Fruit fly (Drosophila melanogaster) whole organism, adult: ENCODE results near the gene CG13251.

Experiments
- CG11617 ChIP-seq: fragments of 200-800 bp; sonication (Bioruptor generic); optimal IDR thresholded peaks from 2 replicates; lab custom pipeline; 2017; ENCODE audit warnings: mild to moderate bottlenecking, missing biosample characterization, missing genetic modification reagents, missing genetic modification characterization
- CG12768 ChIP-seq: fragments of 200-800 bp; sonication (Bioruptor generic); optimal IDR thresholded peaks from 2 replicates; lab custom pipeline; 2017; ENCODE audit warnings: missing biosample characterization, missing genetic modification characterization, mild to moderate bottlenecking, moderate library complexity, missing genetic modification reagents
- CG14711 ChIP-seq: fragments of 200-800 bp; sonication (Bioruptor generic); optimal IDR thresholded peaks from 2 replicates; lab custom pipeline; 2018; ENCODE audit warnings: missing biosample characterization, mild to moderate bottlenecking, missing genetic modification characterization, moderate library complexity
- CG1620 ChIP-seq: fragments of 200-800 bp; sonication (Bioruptor generic); optimal IDR thresholded peaks from 2 replicates; lab custom pipeline; 2016; ENCODE audit warnings: missing biosample characterization, missing genetic modification characterization
- CG33017 ChIP-seq: fragments of 200-800 bp; sonication (Bioruptor generic); optimal IDR thresholded peaks from 2 replicates; lab custom pipeline; 2018; ENCODE audit warnings: missing biosample characterization, mild to moderate bottlenecking, missing genetic modification characterization, moderate library complexity
- CG5204 ChIP-seq: fragments of 200-800 bp; sonication (Bioruptor generic); optimal IDR thresholded peaks from 2 replicates; lab custom pipeline; 2016; ENCODE audit warnings: missing biosample characterization, missing genetic modification characterization
- CG7045 ChIP-seq: fragments of 200-800 bp; sonication (Bioruptor generic); optimal IDR thresholded peaks from 2 replicates; lab custom pipeline; 2017; ENCODE audit warnings: missing biosample characterization, mild to moderate bottlenecking, missing genetic modification characterization
- CG7101 ChIP-seq: fragments of 200-800 bp; sonication (Bioruptor generic); optimal IDR thresholded peaks from 2 replicates; lab custom pipeline; 2018; ENCODE audit warnings: missing biosample characterization, mild to moderate bottlenecking, missing genetic modification characterization, moderate library complexity
- Clk ChIP-seq: fragments of 200-800 bp; sonication (Bioruptor generic); optimal IDR thresholded peaks from 2 replicates; lab custom pipeline; 2017; ENCODE audit warnings: missing biosample characterization, missing genetic modification characterization
- Crg-1 ChIP-seq: fragments of 200-800 bp; sonication (Bioruptor generic); optimal IDR thresholded peaks from 2 replicates; lab custom pipeline; 2016; ENCODE audit warnings: missing biosample characterization, missing genetic modification characterization
- Hr96 ChIP-seq: fragments of 200-800 bp; sonication (Bioruptor generic); optimal IDR thresholded peaks from 2 replicates; lab custom pipeline; 2016; ENCODE audit warnings: missing biosample characterization, missing genetic modification characterization
- Mnt ChIP-seq: fragments of 200-800 bp; sonication (Bioruptor generic); optimal IDR thresholded peaks from 2 replicates; lab custom pipeline; 2016; ENCODE audit warnings: missing biosample characterization, mild to moderate bottlenecking, missing genetic modification characterization
- bab1 ChIP-seq: fragments of 200-800 bp; sonication (Bioruptor generic); optimal IDR thresholded peaks from 3 replicates; lab custom pipeline; 2019; ENCODE audit warnings: missing biosample characterization, mild to moderate bottlenecking, missing genetic modification characterization, moderate library complexity
- cic ChIP-seq: fragments of 200-800 bp; sonication (Bioruptor generic); optimal IDR thresholded peaks from 2 replicates; lab custom pipeline; 2017; ENCODE audit warnings: missing biosample characterization, mild to moderate bottlenecking, missing genetic modification characterization, moderate library complexity
- cnc ChIP-seq, 2 experiments: fragments of >200 bp; optimal IDR thresholded peaks; 2 replicates each; lab custom pipeline; 2017
- kay ChIP-seq: fragments of 200-800 bp; sonication (Bioruptor generic); peaks from one replicate; lab custom pipeline; 2016; ENCODE audit warnings: missing biosample characterization, missing genetic modification characterization, borderline replicate concordance
- ovo ChIP-seq: fragments of 200-800 bp; sonication (Bioruptor generic); optimal IDR thresholded peaks from 2 replicates; lab custom pipeline; 2016; ENCODE audit warnings: missing biosample characterization, missing genetic modification characterization
- pad ChIP-seq: fragments of 200-800 bp; sonication (Bioruptor generic); optimal IDR thresholded peaks from 3 replicates; lab custom pipeline; 2017; ENCODE audit warnings: missing biosample characterization, missing genetic modification characterization, mild to moderate bottlenecking, moderate library complexity, missing genetic modification reagents
- toe ChIP-seq: fragments of 200-800 bp; sonication (Bioruptor generic); optimal IDR thresholded peaks from 2 replicates; lab custom pipeline; 2016; ENCODE audit warnings: missing biosample characterization, missing genetic modification characterization

Gene CG13251

DNA sequence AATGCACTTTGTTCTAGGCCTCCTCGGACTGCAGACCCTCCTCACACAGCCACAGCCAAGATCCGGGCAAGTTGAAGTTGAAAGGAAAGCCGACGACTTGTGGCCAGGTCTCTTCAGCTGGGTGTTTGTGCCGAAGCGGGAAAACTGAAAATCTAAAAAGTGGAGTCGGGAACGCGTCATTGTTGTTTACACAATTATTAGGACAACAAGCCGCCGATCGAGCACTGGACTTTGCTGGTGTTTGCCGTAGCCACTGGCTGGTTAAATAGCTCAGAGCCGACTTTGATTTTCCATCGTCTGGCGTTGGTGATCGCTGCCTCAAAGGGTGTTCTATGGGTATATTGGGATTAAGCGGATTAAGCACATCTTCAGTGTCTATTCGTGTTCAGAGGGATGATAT, 30.4 kb downstream of the CG13251 start:
- TF ChIP-seq bab1 (GFP tag; lab: Kevin White, UChicago) (no peak), CG12768 (GFP tag; lab: Kevin White, UChicago) (no peak), cnc (optimal IDR thresholded peaks at IDR 0.05; lab: Kevin White, UChicago) (no peak), Mnt (no peak), CG11617 (GFP tag; lab: Kevin White, UChicago) (no peak), cic (no peak), Clk (GFP tag; lab: Kevin White, UChicago) (no peak), CG7045 (no peak), pad (GFP tag; lab: Kevin White, UChicago) (no peak), CG7101 (no peak), CG1620 (GFP tag; lab: Kevin White, UChicago) (no peak)

DNA sequence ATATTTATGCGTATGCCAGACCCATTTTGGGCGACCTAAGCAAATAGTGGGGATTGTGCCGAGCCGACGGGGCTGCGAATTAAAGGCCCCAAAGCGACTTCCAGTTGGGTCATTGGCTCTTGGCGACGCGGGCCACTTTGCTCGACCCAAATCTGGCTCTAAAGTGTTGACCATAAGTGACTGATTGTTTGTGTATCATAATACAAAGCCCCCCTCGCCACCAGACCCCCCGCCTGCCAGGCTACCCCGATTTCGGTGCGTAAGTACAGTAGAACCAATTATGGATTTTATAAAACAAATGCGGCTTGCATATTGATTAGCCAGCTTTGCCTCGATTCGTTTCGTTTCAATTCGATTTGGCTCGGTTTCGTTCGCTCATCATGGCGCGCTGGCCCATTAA, 34.7 kb downstream of the CG13251 start:
- TF ChIP-seq CG33017 (tag; lab: Kevin White, UChicago) (no peak), kay (GFP tag; lab: Kevin White, UChicago) (no peak), CG1620 (GFP tag; lab: Kevin White, UChicago) (no peak), pad (GFP tag; lab: Kevin White, UChicago) (no peak), cic (no peak), ovo (GFP tag; lab: Kevin White, UChicago) (no peak), CG11617 (GFP tag; lab: Kevin White, UChicago) (no peak), CG14711 (tag; lab: Kevin White, UChicago) (no peak), cnc (optimal IDR thresholded peaks at IDR 0.05; lab: Kevin White, UChicago) (no peak), bab1 (GFP tag; lab: Kevin White, UChicago) (no peak), Clk (GFP tag; lab: Kevin White, UChicago) (no peak)

DNA sequence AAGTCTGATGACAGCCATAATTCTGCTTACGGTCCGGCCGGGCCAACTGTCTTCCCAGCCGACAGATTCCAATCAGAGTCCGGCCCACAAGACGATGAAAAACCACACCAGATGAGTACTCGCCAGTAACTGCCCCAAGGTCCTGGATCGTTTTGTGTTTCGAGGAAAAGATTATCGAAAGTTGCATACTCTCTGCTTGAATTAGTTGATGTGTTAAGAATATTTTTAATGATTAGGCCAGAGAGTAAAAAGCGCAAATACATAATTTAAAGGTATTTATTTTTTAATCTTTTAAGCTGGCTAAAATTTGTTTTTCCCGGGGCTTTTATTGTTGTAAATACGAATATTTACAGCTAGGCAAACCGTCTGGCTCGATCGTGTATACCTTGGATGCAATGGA, 35.4 kb downstream of the CG13251 start:
- no peak for TF ChIP-seq CG11617 (GFP tag; lab: Kevin White, UChicago)
- no peak for TF ChIP-seq kay (GFP tag; lab: Kevin White, UChicago)
- no peak for TF ChIP-seq cic

DNA sequence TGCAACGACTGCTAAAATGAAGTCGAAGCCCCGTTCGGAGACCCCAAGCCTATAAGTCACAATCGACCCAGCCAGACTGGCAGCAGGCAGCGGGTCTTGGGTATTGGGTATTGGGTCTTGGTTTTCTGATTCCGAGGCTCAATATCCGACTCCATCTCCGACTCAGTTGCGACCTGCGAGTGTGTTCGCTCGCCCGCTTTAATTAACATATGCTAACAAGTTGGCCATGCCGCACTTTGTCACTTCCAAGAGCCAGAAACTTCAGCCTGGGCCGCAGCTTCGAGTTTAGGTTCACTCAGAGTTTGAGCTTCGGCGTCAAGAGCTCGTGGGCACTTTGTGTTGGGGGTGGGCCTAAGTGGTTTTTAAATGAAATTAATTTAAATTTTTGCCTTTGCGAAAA, 36.9 kb downstream of the CG13251 start:
- TF ChIP-seq CG7045: no peak
- TF ChIP-seq kay (GFP tag; lab: Kevin White, UChicago): no peak
- no peak for TF ChIP-seq cnc (optimal IDR thresholded peaks at IDR 0.05; lab: Kevin White, UChicago)
- no peak for TF ChIP-seq CG33017 (tag; lab: Kevin White, UChicago)
- no peak for TF ChIP-seq CG12768 (GFP tag; lab: Kevin White, UChicago)
- TF ChIP-seq CG14711 (tag; lab: Kevin White, UChicago): no peak
- no peak for TF ChIP-seq CG11617 (GFP tag; lab: Kevin White, UChicago)
- TF ChIP-seq toe (GFP tag; lab: Kevin White, UChicago): no peak
- TF ChIP-seq Hr96 (GFP tag; lab: Kevin White, UChicago): no peak
- TF ChIP-seq CG1620 (GFP tag; lab: Kevin White, UChicago): no peak
- no peak for TF ChIP-seq Crg-1 (GFP tag; lab: Kevin White, UChicago)
- TF ChIP-seq CG5204 (GFP tag; lab: Kevin White, UChicago): no peak
- no peak for TF ChIP-seq CG7101
- TF ChIP-seq Mnt: no peak
- no peak for TF ChIP-seq bab1 (GFP tag; lab: Kevin White, UChicago)
- TF ChIP-seq cic: no peak
- TF ChIP-seq ovo (GFP tag; lab: Kevin White, UChicago): no peak
- no peak for TF ChIP-seq pad (GFP tag; lab: Kevin White, UChicago)

DNA sequence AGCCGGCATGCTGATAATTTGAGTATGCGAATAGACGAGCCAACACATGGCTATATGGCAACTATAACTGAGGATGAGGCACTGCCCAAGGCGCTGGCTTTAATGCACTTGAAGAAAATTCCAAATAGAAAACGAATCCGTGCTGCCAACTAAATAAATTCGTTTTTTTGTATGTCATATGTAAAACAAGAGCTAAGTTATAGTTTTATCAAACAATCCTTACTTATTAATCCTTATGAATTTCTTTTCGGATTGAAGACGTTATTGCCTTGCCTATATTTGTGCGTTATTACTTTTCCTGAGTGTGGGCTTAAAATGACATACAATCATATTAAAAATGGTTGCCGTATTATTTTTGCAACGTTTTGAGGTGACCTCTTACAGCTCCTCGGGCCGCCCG, 39.5 kb downstream of the CG13251 start:
- TF ChIP-seq CG12768 (GFP tag; lab: Kevin White, UChicago): no peak
- no peak for TF ChIP-seq Clk (GFP tag; lab: Kevin White, UChicago)
- no peak for TF ChIP-seq CG5204 (GFP tag; lab: Kevin White, UChicago)
- TF ChIP-seq Mnt: no peak
- no peak for TF ChIP-seq toe (GFP tag; lab: Kevin White, UChicago)
- no peak for TF ChIP-seq CG11617 (GFP tag; lab: Kevin White, UChicago)
- TF ChIP-seq CG7101: no peak
- no peak for TF ChIP-seq Crg-1 (GFP tag; lab: Kevin White, UChicago)
- no peak for TF ChIP-seq kay (GFP tag; lab: Kevin White, UChicago)
- TF ChIP-seq CG7045: no peak
- no peak for TF ChIP-seq CG33017 (tag; lab: Kevin White, UChicago)

DNA sequence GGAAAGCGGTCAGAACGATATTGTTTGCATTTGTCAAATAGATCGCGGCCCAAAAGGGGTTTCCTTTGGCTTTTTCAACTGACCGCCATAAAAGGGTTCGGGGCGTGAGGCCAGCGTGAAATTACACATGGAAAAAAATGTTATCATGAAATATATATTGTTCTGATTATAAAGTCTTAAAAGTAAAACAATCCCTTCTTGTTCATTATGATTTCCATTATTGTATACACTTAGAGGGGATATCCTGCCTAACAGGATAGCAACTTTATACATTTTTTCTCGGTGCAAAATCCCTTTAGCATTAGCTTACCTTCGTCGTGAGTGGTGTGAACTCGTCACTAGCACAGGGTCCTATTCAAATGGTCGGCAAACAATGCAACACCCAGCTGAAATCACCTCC, 48.1 kb downstream of the CG13251 start:
- TF ChIP-seq CG7101 (no peak), toe (GFP tag; lab: Kevin White, UChicago) (no peak), Hr96 (GFP tag; lab: Kevin White, UChicago) (no peak), CG11617 (GFP tag; lab: Kevin White, UChicago) (no peak), CG1620 (GFP tag; lab: Kevin White, UChicago) (no peak), bab1 (GFP tag; lab: Kevin White, UChicago) (no peak), Crg-1 (GFP tag; lab: Kevin White, UChicago) (no peak), pad (GFP tag; lab: Kevin White, UChicago) (no peak), kay (GFP tag; lab: Kevin White, UChicago) (no peak), Clk (GFP tag; lab: Kevin White, UChicago) (no peak), cnc (optimal IDR thresholded peaks at IDR 0.05; lab: Kevin White, UChicago) (no peak), ovo (GFP tag; lab: Kevin White, UChicago) (no peak), CG12768 (GFP tag; lab: Kevin White, UChicago) (no peak), Mnt (no peak), CG5204 (GFP tag; lab: Kevin White, UChicago) (no peak), CG7045 (no peak), CG33017 (tag; lab: Kevin White, UChicago) (no peak), cic (no peak), CG14711 (tag; lab: Kevin White, UChicago) (no peak)
